Worm (Caenorhabditis elegans): ENCODE measurements around the gene sra-37.

DNA sequence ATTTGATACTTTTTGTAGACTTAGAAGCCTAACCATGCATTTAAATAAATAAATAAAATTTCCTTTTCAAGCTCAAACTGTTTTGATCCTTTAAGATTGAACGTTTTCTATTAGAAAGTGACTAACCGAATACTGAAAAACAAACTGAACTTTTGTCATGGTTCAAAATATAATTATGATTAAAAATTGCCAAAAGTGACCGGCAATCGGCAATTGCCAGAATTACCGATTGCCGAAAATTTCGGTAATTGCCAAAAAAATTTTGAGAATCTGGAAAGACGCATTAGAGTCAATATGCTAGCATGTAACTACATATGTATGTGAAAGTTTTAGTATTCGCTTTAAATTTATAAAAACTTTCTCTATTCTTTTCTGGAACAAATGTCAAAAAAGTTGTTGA is 49.5 kb downstream of the sra-37 start, which contains the start of gene M03B6.5:
- TF ChIP-seq pqm-1 (tag; optimal IDR thresholded peaks at IDR 0.05) (no peak), tlp-1 (tag; optimal IDR thresholded peaks at IDR 0.05) (no peak), ets-5 (GFP tag; IDR thresholded peaks at IDR 0.05) (no peak), ceh-82 (tag; optimal IDR thresholded peaks at IDR 0.05) (no peak), jun-1 (tag; optimal IDR thresholded peaks at IDR 0.05) (no peak), mdl-1 (tag; optimal IDR thresholded peaks at IDR 0.05) (no peak), nhr-11 (tag; optimal IDR thresholded peaks at IDR 0.05) (no peak)
